Worm (Caenorhabditis elegans): ENCODE measurements around the gene spe-41.

The spe-41 gene

DNA sequence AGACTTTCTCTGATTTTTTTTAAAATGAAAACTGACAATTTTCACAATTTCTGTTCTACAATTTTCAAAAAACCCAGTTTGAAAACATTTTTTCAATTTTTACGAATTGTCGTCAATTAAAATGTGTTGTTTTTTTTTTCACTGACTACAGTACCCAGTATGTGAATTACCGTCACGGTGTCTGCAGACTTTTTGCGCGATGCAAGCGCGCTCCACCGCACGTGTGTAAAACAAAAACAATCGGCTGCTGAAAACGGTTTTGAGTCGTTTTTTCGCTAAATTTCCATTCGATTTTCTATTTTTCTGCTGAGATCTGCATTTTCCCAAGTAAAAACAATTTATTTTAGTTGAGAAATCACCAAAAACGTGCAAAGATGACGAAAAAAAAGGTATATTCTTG is 12.2 kb upstream of the spe-41 start (continued):
- peak; percentile 95 for TF ChIP-seq madf-3 (GFP tag; IDR thresholded peaks at IDR 0.05)
- no peak for TF ChIP-seq nfya-1 (tag; optimal IDR thresholded peaks at IDR 0.05; ENCODE audit: borderline replicate concordance, insufficient read depth)
- TF ChIP-seq mxl-1 (tag; optimal IDR thresholded peaks at IDR 0.05): no peak
- TF ChIP-seq unc-62 (GFP tag; optimal IDR thresholded peaks at IDR 0.05): peak; percentile 33
- peak; percentile 94 for TF ChIP-seq K12H6.12 (tag; optimal IDR thresholded peaks at IDR 0.05)
- peak; percentile 82 for TF ChIP-seq efl-1 (GFP tag; optimal IDR thresholded peaks at IDR 0.05)
- TF ChIP-seq nfya-2 (GFP tag; IDR thresholded peaks at IDR 0.05): no peak
- TF ChIP-seq rcor-1 (GFP tag; IDR thresholded peaks at IDR 0.05): peak; percentile 93
- TF ChIP-seq cebp-2 (GFP tag; IDR thresholded peaks at IDR 0.05): 0 out of 2 replicates have a peak, but pooled peaks have one; percentile 62
- peak; percentile 77 for TF ChIP-seq tbp1 (GFP tag; optimal IDR thresholded peaks at IDR 0.05)
- peak; percentile 36 for TF ChIP-seq xnd-1 (tag; optimal IDR thresholded peaks at IDR 0.05)
- 0 out of 2 replicates have a peak, but pooled peaks have one; percentile 65 for TF ChIP-seq sea-2 (GFP tag; IDR thresholded peaks at IDR 0.05)
- peak; percentile 63 for TF ChIP-seq nhr-80 (tag; optimal IDR thresholded peaks at IDR 0.05)
- TF ChIP-seq Y53G8AR.9 (GFP tag; conservative IDR thresholded peaks at IDR 0.05): peak; percentile 96
- TF ChIP-seq rpc-1 (optimal IDR thresholded peaks at IDR 0.05): peak; percentile 12
- TF ChIP-seq rpc-1 (tag; optimal IDR thresholded peaks at IDR 0.05): no peak
- peak; percentile 83 for TF ChIP-seq attf-3 (GFP tag; conservative IDR thresholded peaks at IDR 0.05)
- TF ChIP-seq attf-5 (GFP tag; optimal IDR thresholded peaks at IDR 0.05): peak; percentile 97
- no peak for TF ChIP-seq F57A8.1 (GFP tag; optimal IDR thresholded peaks at IDR 0.05)
- TF ChIP-seq attf-6 (GFP tag; IDR thresholded peaks at IDR 0.05): no peak
- TF ChIP-seq K11D2.4 (GFP tag; IDR thresholded peaks at IDR 0.05): peak; percentile 99
- 0 out of 2 replicates have a peak, but pooled peaks have one; percentile 18 for TF ChIP-seq lag-1 (GFP tag; IDR thresholded peaks at IDR 0.05)
- TF ChIP-seq F39B2.1 (GFP tag; IDR thresholded peaks at IDR 0.05): no peak
- TF ChIP-seq lin-54 (GFP tag; optimal IDR thresholded peaks at IDR 0.05): peak; percentile 97
- peak; percentile 85 for TF ChIP-seq B0035.1 (tag; optimal IDR thresholded peaks at IDR 0.05)
- TF ChIP-seq nhr-179 (tag; optimal IDR thresholded peaks at IDR 0.05): no peak
- no peak for TF ChIP-seq Y79H2A.3 (GFP tag; conservative IDR thresholded peaks at IDR 0.05)
- peak; percentile 25; the same call in 1 of the 2 replicates for TF ChIP-seq lin-26 (GFP tag; IDR thresholded peaks at IDR 0.05)
- TF ChIP-seq snpc-1.1 (tag; optimal IDR thresholded peaks at IDR 0.05; ENCODE audit: insufficient read depth): peak; percentile 21
- peak; percentile 87 for TF ChIP-seq madf-6 (GFP tag; IDR thresholded peaks at IDR 0.05)
- TF ChIP-seq cebp-1 (GFP tag; IDR thresholded peaks at IDR 0.05): peak; percentile 81
- TF ChIP-seq cebp-1 (tag; optimal IDR thresholded peaks at IDR 0.05): peak; percentile 93
- TF ChIP-seq sdz-38 (tag; optimal IDR thresholded peaks at IDR 0.05): no peak
- TF ChIP-seq chd-7 (tag; optimal IDR thresholded peaks at IDR 0.05): peak; percentile 88
- TF ChIP-seq F37B4.10 (GFP tag; IDR thresholded peaks at IDR 0.05): peak; percentile 80; the same call in 1 of the 2 replicates
- peak; percentile 84 for TF ChIP-seq Y95B8A.8 (GFP tag; IDR thresholded peaks at IDR 0.05)
- TF ChIP-seq F49E8.2 (tag; optimal IDR thresholded peaks at IDR 0.05; ENCODE audit: insufficient read depth): peak; percentile 83
- TF ChIP-seq athp-1 (tag; optimal IDR thresholded peaks at IDR 0.05): peak; percentile 93
- TF ChIP-seq madf-8 (GFP tag; conservative IDR thresholded peaks at IDR 0.05): peak; percentile 57
- no peak for TF ChIP-seq egrh-3 (GFP tag; IDR thresholded peaks at IDR 0.05)
- peak; percentile 57 for TF ChIP-seq unc-130 (GFP tag; optimal IDR thresholded peaks at IDR 0.05)
- TF ChIP-seq nhr-120 (GFP tag; IDR thresholded peaks at IDR 0.05): 0 out of 2 replicates have a peak, but pooled peaks have one; percentile 19
- 0 out of 2 replicates have a peak, but pooled peaks have one; percentile 52 for TF ChIP-seq bed-2 (GFP tag; IDR thresholded peaks at IDR 0.05)
- TF ChIP-seq snpc-4 (GFP tag; optimal IDR thresholded peaks at IDR 0.05): peak; percentile 65
- TF ChIP-seq snpc-4 (tag; optimal IDR thresholded peaks at IDR 0.05): peak; percentile 76 to 87 (median 85)
- TF ChIP-seq ztf-28 (GFP tag; IDR thresholded peaks at IDR 0.05): 0 out of 2 replicates have a peak, but pooled peaks have one; percentile 55
- TF ChIP-seq egl-44 (GFP tag; IDR thresholded peaks at IDR 0.05): no peak
- TF ChIP-seq tlf-1 (GFP tag; optimal IDR thresholded peaks at IDR 0.05): peak; percentile 98
- TF ChIP-seq hsf-1 (GFP tag; IDR thresholded peaks at IDR 0.05): peak; percentile 73

All from whole organism, young adult.